Fruit fly (Drosophila melanogaster): Measurements from ENCODE around the gene CG32655.

CG32655 gene

dm6 chrX:12242375-12242774 lies 6.7 kb upstream of the CG32655 start (continued):
- TF ChIP-seq CG30020 (tag; optimal IDR thresholded peaks at IDR 0.05) = no peak
- 0 out of 3 replicates have a peak, but pooled peaks have one; percentile 16 for TF ChIP-seq CG11695 (GFP tag; IDR thresholded peaks at IDR 0.05)
- TF ChIP-seq CG2129 (GFP tag; IDR thresholded peaks at IDR 0.05; ENCODE audit: partially characterized antibody) = no peak
- TF ChIP-seq row (GFP tag; IDR thresholded peaks at IDR 0.05) = peak; percentile 68
- TF ChIP-seq trem (tag; optimal IDR thresholded peaks at IDR 0.05) = peak; percentile 62
- TF ChIP-seq Sox100B (GFP tag; optimal IDR thresholded peaks at IDR 0.05) = peak; percentile 63
- peak; percentile 34 for TF ChIP-seq CG33557 (GFP tag; optimal IDR thresholded peaks at IDR 0.05)
- TF ChIP-seq CG2678 (tag; optimal IDR thresholded peaks at IDR 0.05) = peak; percentile 66
- TF ChIP-seq bbx (GFP tag; IDR thresholded peaks at IDR 0.05; ENCODE audit: partially characterized antibody) = no peak
- peak; percentile 42 for TF ChIP-seq CG10366 (GFP tag; IDR thresholded peaks at IDR 0.05)
- no peak for TF ChIP-seq emc (GFP tag; optimal IDR thresholded peaks at IDR 0.05)
- no peak for TF ChIP-seq Jarid2 (GFP tag; optimal IDR thresholded peaks at IDR 0.05)
- TF ChIP-seq ara (GFP tag; IDR thresholded peaks at IDR 0.05) = peak; percentile 63
- TF ChIP-seq CrebB (tag; optimal IDR thresholded peaks at IDR 0.05) = no peak
- TF ChIP-seq Six4 (GFP tag; optimal IDR thresholded peaks at IDR 0.05) = peak; percentile 65
- no peak for TF ChIP-seq CG3995 (GFP tag; optimal IDR thresholded peaks at IDR 0.05)
- peak; percentile 80 for TF ChIP-seq CG18262 (tag; optimal IDR thresholded peaks at IDR 0.05)
- TF ChIP-seq crp (GFP tag; optimal IDR thresholded peaks at IDR 0.05) = no peak
- TF ChIP-seq CG2875 (GFP tag; optimal IDR thresholded peaks at IDR 0.05) = peak; percentile 62
- no peak for TF ChIP-seq Atf3 (GFP tag; optimal IDR thresholded peaks at IDR 0.05)
- no peak for TF ChIP-seq tup (GFP tag; optimal IDR thresholded peaks at IDR 0.05)

- TF ChIP-seq CG2120 (GFP tag; optimal IDR thresholded peaks at IDR 0.05) = peak; percentile 54
- TF ChIP-seq HLH3B (GFP tag; IDR thresholded peaks at IDR 0.05) = peak; percentile 61; the same call in 1 of the 2 replicates
- no peak for TF ChIP-seq CG43689 (GFP tag; IDR thresholded peaks at IDR 0.05)
- peak; percentile 25 for TF ChIP-seq CG9727 (GFP tag; optimal IDR thresholded peaks at IDR 0.05)
- TF ChIP-seq CG11085 (GFP tag; IDR thresholded peaks at IDR 0.05) = no peak
- TF ChIP-seq eyg (GFP tag; optimal IDR thresholded peaks at IDR 0.05) = no peak
- TF ChIP-seq run (tag; optimal IDR thresholded peaks at IDR 0.05) = no peak
- TF ChIP-seq CG30431 (GFP tag; optimal IDR thresholded peaks at IDR 0.05) = peak; percentile 24
- TF ChIP-seq Hr3 (GFP tag; optimal IDR thresholded peaks at IDR 0.05) = peak; percentile 18
- TF ChIP-seq pan (optimal IDR thresholded peaks at IDR 0.05) = no peak
- peak in 1 of 2 experiments; percentile 10 for TF ChIP-seq pan (GFP tag; optimal IDR thresholded peaks at IDR 0.05 in 1 of 2, IDR thresholded peaks at IDR 0.05 in 1 of 2)
- TF ChIP-seq CG14050 (GFP tag; IDR thresholded peaks at IDR 0.05) = no peak
- peak; percentile 36; the same call in 1 of the 2 replicates for TF ChIP-seq Ptx1 (GFP tag; IDR thresholded peaks at IDR 0.05)
- TF ChIP-seq croc (GFP tag; conservative IDR thresholded peaks at IDR 0.05) = no peak
- TF ChIP-seq CG17328 (GFP tag; IDR thresholded peaks at IDR 0.05) = peak; percentile 52; the same call in 1 of the 2 replicates
- no peak for TF ChIP-seq CG11696 (GFP tag; IDR thresholded peaks at IDR 0.05)
- TF ChIP-seq tup (GFP tag; optimal IDR thresholded peaks at IDR 0.05) = no peak
- TF ChIP-seq sob (GFP tag; IDR thresholded peaks at IDR 0.05) = peak; percentile 38; the same call in 1 of the 2 replicates
- peak; percentile 37; the same call in 1 of the 2 replicates for TF ChIP-seq ttk (GFP tag; IDR thresholded peaks at IDR 0.05)
- TF ChIP-seq H15 (GFP tag; IDR thresholded peaks at IDR 0.05) = peak; percentile 26; the same call in 1 of the 3 replicates
- peak; percentile 59; the same call in 1 of the 2 replicates for TF ChIP-seq slbo (GFP tag; IDR thresholded peaks at IDR 0.05)
- peak; percentile 50; the same call in 2 of the 3 replicates for TF ChIP-seq row (GFP tag; IDR thresholded peaks at IDR 0.05)
- TF ChIP-seq MBD-R2 (GFP tag; IDR thresholded peaks at IDR 0.05) = peak; percentile 10; the same call in 1 of the 2 replicates
- TF ChIP-seq CG1024 (GFP tag; IDR thresholded peaks at IDR 0.05) = no peak
- no peak for TF ChIP-seq nerfin-2 (GFP tag; IDR thresholded peaks at IDR 0.05; ENCODE audit: partially characterized antibody)
- no peak for TF ChIP-seq CG10462 (GFP tag; optimal IDR thresholded peaks at IDR 0.05)
- no peak for TF ChIP-seq Scr (GFP tag; IDR thresholded peaks at IDR 0.05; ENCODE audit: partially characterized antibody)
- TF ChIP-seq CG8290 (GFP tag; optimal IDR thresholded peaks at IDR 0.05) = no peak
- peak in 1 of 2 experiments; percentile 69 for TF ChIP-seq CG8290 (tag; optimal IDR thresholded peaks at IDR 0.05)
- no peak for TF ChIP-seq chinmo (GFP tag; IDR thresholded peaks at IDR 0.05; ENCODE audit: partially characterized antibody)
- TF ChIP-seq NfI (GFP tag; optimal IDR thresholded peaks at IDR 0.05) = peak; percentile 41
- peak; percentile 51 for TF ChIP-seq vvl (GFP tag; IDR thresholded peaks at IDR 0.05)
Measured at dm6 chrX:12241032-12241431, 5.4 kb upstream of the CG32655 start.

Data from whole organism, embryonic.